Worm (Caenorhabditis elegans) whole organism, L2 larva: ENCODE measurements around the gene F57H12.5.

ENCODE experiments used
- dmd-4 ChIP-seq: sonication (generic microtip); optimal IDR thresholded peaks from 2 replicates; lab custom pipeline; 2017; ENCODE audit warnings: missing biosample characterization, missing genetic modification characterization
- lsy-2 ChIP-seq, 2 experiments: fragments of 150-350 bp in 1 of 2; sonication (generic microtip) in 1 of 2; optimal IDR thresholded peaks; 2 replicates each; lab custom pipeline; 2014 to 2017; ENCODE audit warnings: missing biosample characterization in 2 of 2, missing genetic modification characterization in 2 of 2
- mbf-1 ChIP-seq: sonication (generic microtip); optimal IDR thresholded peaks from 2 replicates; lab custom pipeline; 2017; ENCODE audit warnings: missing biosample characterization, missing genetic modification characterization
- nhr-11 ChIP-seq: fragments of 150-350 bp; optimal IDR thresholded peaks from 2 replicates; lab custom pipeline; 2014; ENCODE audit warnings: missing biosample characterization, missing genetic modification characterization
- nhr-12 ChIP-seq: fragments of 150-350 bp; optimal IDR thresholded peaks from 2 replicates; lab custom pipeline; 2014; ENCODE audit warnings: missing biosample characterization, missing genetic modification characterization
- nhr-237 ChIP-seq: fragments of 150-350 bp; optimal IDR thresholded peaks from 2 replicates; lab custom pipeline; 2014; ENCODE audit warnings: missing biosample characterization, missing genetic modification characterization
- nhr-77 ChIP-seq: fragments of 150-350 bp; optimal IDR thresholded peaks from 2 replicates; lab custom pipeline; 2014; ENCODE audit warnings: missing biosample characterization, missing genetic modification characterization

ce11 chrIV:7923982-7924480 is 43.1 kb upstream of the F57H12.5 start, which contains the start of the genes xpo-3 and C49H3.3:
- TF ChIP-seq dmd-4 (tag; lab: Kevin White, UChicago) (no peak), nhr-77 (tag; lab: Kevin White, UChicago) (no peak), nhr-237 (no peak), nhr-12 (tag; lab: Kevin White, UChicago) (no peak), lsy-2 (tag; optimal IDR thresholded peaks at IDR 0.05; lab: Kevin White, UChicago) (peak in 1 of 2 experiments; percentile 69), mbf-1 (tag; lab: Kevin White, UChicago) (no peak), nhr-11 (tag; lab: Kevin White, UChicago) (no peak)
